Fruit fly (Drosophila melanogaster): ENCODE results near the gene CG10375.

Gene CG10375

DNA sequence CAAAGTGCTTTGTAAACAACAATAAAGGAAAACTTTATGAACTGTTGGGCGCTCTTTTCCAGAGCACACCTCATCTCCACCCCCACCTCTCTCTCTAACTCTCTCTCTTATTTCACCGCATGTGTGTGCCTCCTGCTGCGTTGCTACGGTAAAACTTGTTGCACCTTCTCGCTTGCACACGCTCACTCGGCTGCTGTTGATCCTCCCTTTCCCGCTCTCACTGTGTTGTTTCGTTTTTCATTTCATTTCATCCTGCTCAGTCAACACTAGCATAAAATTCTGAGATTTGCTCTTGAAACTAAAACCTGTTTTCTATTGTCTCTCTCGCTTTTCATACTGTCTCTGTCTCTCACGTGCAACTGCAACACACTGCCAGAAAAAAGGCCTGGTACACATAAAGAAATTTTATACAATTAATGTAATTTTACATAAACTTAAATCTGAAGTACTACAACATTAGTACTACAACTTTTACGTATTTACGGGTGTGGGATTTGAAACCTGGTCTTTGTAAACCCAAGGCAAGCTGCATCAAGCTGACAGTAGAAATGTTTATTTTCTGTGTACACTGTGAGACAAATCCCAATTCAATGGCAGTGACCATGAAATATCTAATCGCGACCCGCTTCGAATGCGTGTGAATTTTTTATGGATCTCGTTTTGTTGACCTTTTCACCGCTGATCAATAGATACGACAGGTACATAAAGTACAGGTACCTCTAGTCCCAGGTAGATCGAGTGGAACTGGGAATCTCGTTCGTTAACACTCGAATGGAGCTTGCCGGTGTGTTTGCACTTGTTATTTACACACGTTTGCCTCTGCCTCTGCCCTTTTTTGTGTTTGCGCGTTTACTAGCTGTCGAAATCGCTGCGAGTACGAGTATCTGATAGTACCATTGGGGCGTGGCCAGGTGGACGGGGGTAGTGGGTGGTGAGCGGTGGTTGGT is 15.2 kb downstream of the CG10375 start (continued):
- TF ChIP-seq dpn (GFP tag; optimal IDR thresholded peaks at IDR 0.05) (peak; percentile 68 to 84), D (optimal IDR thresholded peaks at IDR 0.05) (peak; percentile 51), D (GFP tag; optimal IDR thresholded peaks at IDR 0.05) (peak; percentile 96), CG2678 (tag; optimal IDR thresholded peaks at IDR 0.05) (peak; percentile 86), disco-r (GFP tag; optimal IDR thresholded peaks at IDR 0.05) (peak; percentile 55), Doc2 (GFP tag; IDR thresholded peaks at IDR 0.05) (no peak), CG18764 (GFP tag; optimal IDR thresholded peaks at IDR 0.05) (peak; percentile 77), ato (GFP tag; IDR thresholded peaks at IDR 0.05; ENCODE audit: partially characterized antibody) (no peak), Tbp (GFP tag; optimal IDR thresholded peaks at IDR 0.05) (no peak), hth (optimal IDR thresholded peaks at IDR 0.05) (no peak), NC2β (GFP tag; optimal IDR thresholded peaks at IDR 0.05) (peak; percentile 86), lov (optimal IDR thresholded peaks at IDR 0.05) (no peak), lov (GFP tag; IDR thresholded peaks at IDR 0.05) (peak; percentile 89), Oli (tag; optimal IDR thresholded peaks at IDR 0.05) (peak; percentile 92), CG12744 (GFP tag; optimal IDR thresholded peaks at IDR 0.05) (peak; percentile 44), CG2116 (GFP tag; optimal IDR thresholded peaks at IDR 0.05) (peak; percentile 49), CG1602 (GFP tag; optimal IDR thresholded peaks at IDR 0.05) (peak; percentile 90), amos (GFP tag; IDR thresholded peaks at IDR 0.05; ENCODE audit: partially characterized antibody) (no peak), CG1647 (GFP tag; optimal IDR thresholded peaks at IDR 0.05) (peak; percentile 77), Dip3 (GFP tag; optimal IDR thresholded peaks at IDR 0.05) (peak; percentile 19), chif (GFP tag; optimal IDR thresholded peaks at IDR 0.05) (peak; percentile 84 to 95), CG9215 (GFP tag; IDR thresholded peaks at IDR 0.05) (peak; percentile 50), ara (GFP tag; IDR thresholded peaks at IDR 0.05) (peak; percentile 93), MBD-R2 (GFP tag; IDR thresholded peaks at IDR 0.05) (peak; percentile 32; the same call in 1 of the 2 replicates), sug (tag; optimal IDR thresholded peaks at IDR 0.05) (peak; percentile 77), pum (GFP tag; optimal IDR thresholded peaks at IDR 0.05) (peak; percentile 90), vnd (GFP tag; IDR thresholded peaks at IDR 0.05; ENCODE audit: partially characterized antibody) (no peak), Sry-δ (GFP tag; optimal IDR thresholded peaks at IDR 0.05) (peak; percentile 27), CG4328 (GFP tag; optimal IDR thresholded peaks at IDR 0.05) (peak; percentile 75), CG12071 (GFP tag; optimal IDR thresholded peaks at IDR 0.05) (peak; percentile 87), CG6654 (GFP tag; optimal IDR thresholded peaks at IDR 0.05) (peak; percentile 65), CG30403 (GFP tag; optimal IDR thresholded peaks at IDR 0.05) (peak; percentile 92), CG7786 (GFP tag; optimal IDR thresholded peaks at IDR 0.05) (peak; percentile 61), pb (GFP tag; optimal IDR thresholded peaks at IDR 0.05) (peak; percentile 76), Taf1 (GFP tag; IDR thresholded peaks at IDR 0.05) (no peak), CG3995 (GFP tag; optimal IDR thresholded peaks at IDR 0.05) (peak; percentile 15), gt (GFP tag; IDR thresholded peaks at IDR 0.05) (peak; percentile 82), trh (GFP tag; optimal IDR thresholded peaks at IDR 0.05) (peak; percentile 75), fd3F (GFP tag; optimal IDR thresholded peaks at IDR 0.05) (peak; percentile 17), en (GFP tag; optimal IDR thresholded peaks at IDR 0.05) (peak; percentile 70), CG7963 (GFP tag; IDR thresholded peaks at IDR 0.05; ENCODE audit: partially characterized antibody) (no peak), pzg (GFP tag; optimal IDR thresholded peaks at IDR 0.05) (no peak), C15 (GFP tag; IDR thresholded peaks at IDR 0.05) (no peak), CG16815 (GFP tag; optimal IDR thresholded peaks at IDR 0.05) (peak; percentile 91), CG1233 (GFP tag; optimal IDR thresholded peaks at IDR 0.05) (peak; percentile 85), CG33557 (GFP tag; optimal IDR thresholded peaks at IDR 0.05) (peak; percentile 92), row (GFP tag; IDR thresholded peaks at IDR 0.05) (peak; percentile 89), CG11398 (GFP tag; optimal IDR thresholded peaks at IDR 0.05) (peak; percentile 75), CG6689 (GFP tag; IDR thresholded peaks at IDR 0.05) (peak; percentile 89), Max (GFP tag; optimal IDR thresholded peaks at IDR 0.05) (peak; percentile 87)

All from whole organism, embryonic.